Worm (Caenorhabditis elegans): ENCODE measurements around the gene F35A5.2.

ce11 chrX:3839172-3839571 lies 34.2 kb downstream of the F35A5.2 start:
- TF ChIP-seq F13C5.2 (tag; optimal IDR thresholded peaks at IDR 0.05), result no peak
- no peak for TF ChIP-seq ceh-36 (tag; optimal IDR thresholded peaks at IDR 0.05)
- no peak for TF ChIP-seq ama-1 (optimal IDR thresholded peaks at IDR 0.05)
- no peak for TF ChIP-seq ceh-13 (GFP tag; optimal IDR thresholded peaks at IDR 0.05)
- TF ChIP-seq hnd-1 (tag; optimal IDR thresholded peaks at IDR 0.05), result no peak
- no peak for TF ChIP-seq hmg-4 (GFP tag; optimal IDR thresholded peaks at IDR 0.05)
- TF ChIP-seq scrt-1 (GFP tag; IDR thresholded peaks at IDR 0.05), result no peak
- no peak for TF ChIP-seq hmbx-1 (tag; optimal IDR thresholded peaks at IDR 0.05)
- no peak for TF ChIP-seq pes-1 (GFP tag; IDR thresholded peaks at IDR 0.05)
- TF ChIP-seq ets-7 (tag; optimal IDR thresholded peaks at IDR 0.05), result no peak
- no peak for TF ChIP-seq tbx-37 (GFP tag; conservative IDR thresholded peaks at IDR 0.05)
- no peak for TF ChIP-seq B0310.2 (tag; optimal IDR thresholded peaks at IDR 0.05)
- no peak for TF ChIP-seq aly-1 (tag; optimal IDR thresholded peaks at IDR 0.05)

All from whole organism, early embryonic.